Worm (Caenorhabditis elegans): ENCODE results near the gene M01B2.13.

- TF ChIP-seq nhr-25 (tag; optimal IDR thresholded peaks at IDR 0.05) = no peak
- no peak for TF ChIP-seq mdl-1 (tag; optimal IDR thresholded peaks at IDR 0.05)
- no peak for TF ChIP-seq zag-1 (tag; optimal IDR thresholded peaks at IDR 0.05)
- no peak for TF ChIP-seq lin-39 (tag; optimal IDR thresholded peaks at IDR 0.05)
- TF ChIP-seq ama-1 (optimal IDR thresholded peaks at IDR 0.05) = no peak
Measured at ce11 chrV:15226206-15226605, 39.5 kb downstream of the M01B2.13 start.

Measured in whole organism, L2 larva.